Fruit fly (Drosophila melanogaster) whole organism: ENCODE data around the gene kraken.

Source experiments
- CG8478 ChIP-seq: fragments of >200 bp; optimal IDR thresholded peaks from 2 replicates; lab custom pipeline; 2018; ENCODE audit warnings: inconsistent platforms
- Dll ChIP-seq: fragments of >200 bp; optimal IDR thresholded peaks from 2 replicates; lab custom pipeline; 2017
- EcR ChIP-seq, 2 experiments: fragments of >200 bp; optimal IDR thresholded peaks; 2 replicates each; lab custom pipeline; 2017; ENCODE audit warnings: missing biosample characterization in 2 of 2, missing genetic modification characterization in 2 of 2, missing genetic modification reagents in 2 of 2
- psq ChIP-seq: fragments of >200 bp; optimal IDR thresholded peaks from 2 replicates; lab custom pipeline; 2017

DNA sequence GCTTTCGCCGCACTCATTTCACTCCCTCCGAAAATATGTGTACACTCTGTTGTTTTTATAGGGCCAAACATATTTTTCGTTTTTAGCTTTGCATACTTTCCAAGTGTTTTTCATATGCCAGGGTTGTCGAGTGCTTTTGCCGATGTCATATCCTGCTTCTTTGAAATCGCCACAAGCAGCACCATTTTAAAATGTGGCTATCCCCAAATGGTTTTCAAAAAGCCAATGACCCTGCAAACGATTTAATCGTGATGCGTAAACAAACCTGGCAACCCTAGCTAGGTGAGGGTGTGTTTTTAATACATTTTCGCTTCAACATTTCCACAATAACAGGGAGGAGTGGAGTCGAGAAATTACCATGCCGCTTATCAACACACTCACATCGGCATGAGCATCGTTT is 39.9 kb downstream of the kraken start:
- TF ChIP-seq Dll: no peak
- no peak for TF ChIP-seq psq
- no peak for TF ChIP-seq EcR (GFP tag; optimal IDR thresholded peaks at IDR 0.05; lab: Kevin White, UChicago)
- no peak for TF ChIP-seq CG8478
